Worm (Caenorhabditis elegans) whole organism, L3 larva: ENCODE data around the gene vglu-3.

Experiments
- ceh-82 ChIP-seq: fragments of 150-350 bp; optimal IDR thresholded peaks from 2 replicates; lab custom pipeline; 2014; ENCODE audit warnings: missing biosample characterization, missing genetic modification characterization
- daf-12 ChIP-seq: fragments of 150-350 bp; optimal IDR thresholded peaks from 2 replicates; lab custom pipeline; 2014; ENCODE audit warnings: missing biosample characterization, missing genetic modification reagents, missing genetic modification characterization
- egl-5 ChIP-seq: fragments of 150-350 bp; optimal IDR thresholded peaks from 2 replicates; lab custom pipeline; 2017; ENCODE audit warnings: missing biosample characterization, missing genetic modification reagents, missing genetic modification characterization, inconsistent platforms
- elt-1 ChIP-seq: fragments of 150-350 bp; optimal IDR thresholded peaks from 2 replicates; lab custom pipeline; 2014; ENCODE audit warnings: missing biosample characterization, missing genetic modification characterization
- elt-3 ChIP-seq, 3 experiments: fragments of 150-350 bp in 1 of 3; sonication (generic microtip) in 2 of 3; optimal IDR thresholded peaks; 2 replicates in 2 of 3; 4 replicates in 1 of 3; lab custom pipeline; 2014 to 2017; ENCODE audit warnings: missing biosample characterization in 3 of 3, missing genetic modification characterization in 3 of 3
- fos-1 ChIP-seq: fragments of 150-350 bp; optimal IDR thresholded peaks from 2 replicates; lab custom pipeline; 2014; ENCODE audit warnings: missing biosample characterization, missing genetic modification characterization
- nhr-12 ChIP-seq: fragments of 150-350 bp; optimal IDR thresholded peaks from 2 replicates; lab custom pipeline; 2014; ENCODE audit warnings: missing biosample characterization, missing genetic modification characterization
- nhr-237 ChIP-seq: fragments of 150-350 bp; optimal IDR thresholded peaks from 2 replicates; lab custom pipeline; 2014; ENCODE audit warnings: missing biosample characterization, missing genetic modification characterization
- pha-4 ChIP-seq: fragments of 150-350 bp; optimal IDR thresholded peaks from 2 replicates; lab custom pipeline; 2014; ENCODE audit warnings: missing biosample characterization, missing genetic modification reagents, missing genetic modification characterization
- pqm-1 ChIP-seq: fragments of 150-350 bp; optimal IDR thresholded peaks from 2 replicates; lab custom pipeline; 2017; ENCODE audit warnings: missing biosample characterization, missing genetic modification characterization, inconsistent platforms
- snpc-4 ChIP-seq: fragments of 150-350 bp; optimal IDR thresholded peaks from 2 replicates; lab custom pipeline; 2014; ENCODE audit warnings: missing biosample characterization, missing genetic modification characterization
- unc-62 ChIP-seq: fragments of 150-350 bp; sonication (generic microtip); optimal IDR thresholded peaks from 4 replicates; lab custom pipeline; 2014; ENCODE audit warnings: missing biosample characterization, missing genetic modification reagents, missing genetic modification characterization

ce11 chrIII:10318062-10318609 lies 18.0 kb downstream of the vglu-3 start, which contains the start of the genes unc-50 and ostf-4:
- no peak for TF ChIP-seq elt-3 (tag; optimal IDR thresholded peaks at IDR 0.05; lab: Kevin White, UChicago)
- no peak for TF ChIP-seq elt-1 (tag; lab: Kevin White, UChicago)
- no peak for TF ChIP-seq nhr-237 (tag; lab: Kevin White, UChicago)
- no peak for TF ChIP-seq pqm-1 (tag; lab: Kevin White, UChicago)
- TF ChIP-seq fos-1 (tag; lab: Kevin White, UChicago), result no peak
- no peak for TF ChIP-seq egl-5 (tag; lab: Kevin White, UChicago)
- no peak for TF ChIP-seq ceh-82 (tag; lab: Kevin White, UChicago)
- no peak for TF ChIP-seq snpc-4 (tag; lab: Kevin White, UChicago)
- no peak for TF ChIP-seq unc-62 (GFP tag; lab: Kevin White, UChicago)
- TF ChIP-seq pha-4 (tag; lab: Kevin White, UChicago), result no peak
- TF ChIP-seq daf-12 (tag; lab: Kevin White, UChicago), result no peak
- TF ChIP-seq nhr-12 (tag; lab: Kevin White, UChicago), result no peak
